Fruit fly (Drosophila melanogaster) whole organism, prepupa: Measurements from ENCODE around the gene CG15695.

Experiments used
- Blimp-1 ChIP-seq: fragments of 200-800 bp; sonication (Bioruptor generic); optimal IDR thresholded peaks from 3 replicates; lab custom pipeline; 2017; ENCODE audit warnings: missing biosample characterization, missing genetic modification characterization, mild to moderate bottlenecking, moderate library complexity, missing genetic modification reagents
- CG11902 ChIP-seq: fragments of 200-800 bp; sonication (Bioruptor generic); optimal IDR thresholded peaks from 3 replicates; lab custom pipeline; 2016; ENCODE audit warnings: missing biosample characterization, missing genetic modification characterization
- CG3032 ChIP-seq: fragments of 200-800 bp; optimal IDR thresholded peaks from 2 replicates; lab custom pipeline; 2019; ENCODE audit warnings: missing biosample characterization, mild to moderate bottlenecking, missing genetic modification characterization, moderate library complexity
- CG4318 ChIP-seq: fragments of 200-800 bp; sonication (Bioruptor generic); optimal IDR thresholded peaks from 3 replicates; lab custom pipeline; 2017; ENCODE audit warnings: missing biosample characterization, mild to moderate bottlenecking, missing genetic modification characterization
- CG6854 ChIP-seq: fragments of 200-800 bp; sonication (Bioruptor generic); optimal IDR thresholded peaks from 2 replicates; lab custom pipeline; 2017; ENCODE audit warnings: missing biosample characterization, mild to moderate bottlenecking, missing genetic modification characterization
- CG8119 ChIP-seq: fragments of 200-800 bp; sonication (Bioruptor generic); IDR thresholded peaks from 3 replicates; pipeline ENCODE4 v1.3.6; 2022; ENCODE audit warnings: missing biosample characterization, missing genetic modification characterization
- CG8632 ChIP-seq: fragments of 200-800 bp; sonication (Bioruptor generic); optimal IDR thresholded peaks from 3 replicates; lab custom pipeline; 2016; ENCODE audit warnings: missing biosample characterization, missing genetic modification characterization
- Eip75B ChIP-seq: fragments of 200-800 bp; sonication (Bioruptor generic); optimal IDR thresholded peaks from 3 replicates; lab custom pipeline; 2016; ENCODE audit warnings: missing biosample characterization, missing genetic modification characterization
- Gug ChIP-seq: fragments of 200-800 bp; sonication (Bioruptor generic); IDR thresholded peaks from 2 replicates; pipeline ENCODE4 v1.3.6; 2022; ENCODE audit warnings: missing biosample characterization, missing genetic modification characterization
- Met ChIP-seq: fragments of 200-800 bp; sonication (Bioruptor generic); optimal IDR thresholded peaks from 3 replicates; lab custom pipeline; 2016; ENCODE audit warnings: missing biosample characterization, missing genetic modification characterization
- Sox15 ChIP-seq: fragments of 200-800 bp; sonication (Bioruptor generic); optimal IDR thresholded peaks from 3 replicates; lab custom pipeline; 2016; ENCODE audit warnings: missing biosample characterization, missing genetic modification characterization
- fkh ChIP-seq: fragments of 200-800 bp; sonication (Bioruptor generic); optimal IDR thresholded peaks from 3 replicates; lab custom pipeline; 2017; ENCODE audit warnings: missing biosample characterization, mild to moderate bottlenecking, missing genetic modification characterization, moderate library complexity
- topi ChIP-seq: fragments of 200-800 bp; sonication (Bioruptor generic); optimal IDR thresholded peaks from 3 replicates; lab custom pipeline; 2016; ENCODE audit warnings: missing biosample characterization, missing genetic modification characterization

dm6 chr3R:20877436-20877835, 35.5 kb downstream of the CG15695 start, which contains the start of gene TotZ:
- no peak for TF ChIP-seq CG3032 (tag; lab: Kevin White, UChicago)
- TF ChIP-seq Sox15 (GFP tag; lab: Kevin White, UChicago) = no peak
- TF ChIP-seq CG8119 = no peak
- TF ChIP-seq Blimp-1 (GFP tag; lab: Kevin White, UChicago) = no peak
- TF ChIP-seq CG6854 = no peak
- no peak for TF ChIP-seq CG11902 (GFP tag; lab: Kevin White, UChicago)
- TF ChIP-seq fkh = no peak
- no peak for TF ChIP-seq topi (GFP tag; lab: Kevin White, UChicago)
- no peak for TF ChIP-seq CG4318
- no peak for TF ChIP-seq Eip75B
- TF ChIP-seq Met (GFP tag; lab: Kevin White, UChicago) = no peak
- no peak for TF ChIP-seq CG8632
- TF ChIP-seq Gug = no peak
